Worm (Caenorhabditis elegans): ENCODE data around the gene C27A7.8.

C27A7.8 gene

DNA sequence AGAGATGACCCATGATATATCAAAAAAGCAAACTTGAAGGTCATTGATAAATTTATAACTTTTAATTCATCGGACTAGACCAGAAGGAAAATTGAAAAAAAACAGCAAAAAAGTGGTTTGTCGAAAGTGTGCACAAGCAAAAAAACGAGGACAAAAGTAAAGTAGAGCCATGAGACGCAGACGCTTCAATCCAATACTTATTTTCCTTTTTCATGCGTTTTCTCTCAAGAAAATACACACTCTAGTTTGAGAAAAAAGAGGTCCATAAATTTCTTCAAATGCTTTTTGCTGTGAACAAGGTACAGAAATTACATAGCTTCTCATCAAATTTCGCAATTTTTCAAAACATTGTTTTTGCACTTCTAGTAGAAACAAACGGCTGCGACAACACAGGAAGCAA is 8.2 kb downstream of the C27A7.8 start:
- TF ChIP-seq madf-6 (GFP tag; IDR thresholded peaks at IDR 0.05) = no peak
- no peak for TF ChIP-seq lsl-1 (GFP tag; optimal IDR thresholded peaks at IDR 0.05)
- no peak for TF ChIP-seq fkh-3 (tag; optimal IDR thresholded peaks at IDR 0.05)
- no peak for TF ChIP-seq attf-5 (GFP tag; optimal IDR thresholded peaks at IDR 0.05)
- no peak for TF ChIP-seq pha-4 (tag; optimal IDR thresholded peaks at IDR 0.05)
- no peak for TF ChIP-seq ceh-79 (tag; optimal IDR thresholded peaks at IDR 0.05)
- TF ChIP-seq lin-54 (GFP tag; optimal IDR thresholded peaks at IDR 0.05) = no peak
- no peak for TF ChIP-seq Y95B8A.8 (GFP tag; IDR thresholded peaks at IDR 0.05)
- TF ChIP-seq D2030.7 (GFP tag; IDR thresholded peaks at IDR 0.05) = no peak
- no peak for TF ChIP-seq sea-2 (GFP tag; IDR thresholded peaks at IDR 0.05)
- no peak for TF ChIP-seq akir-1 (GFP tag; optimal IDR thresholded peaks at IDR 0.05)
- no peak for TF ChIP-seq nfyb-1 (GFP tag; IDR thresholded peaks at IDR 0.05)
- TF ChIP-seq ets-4 (GFP tag; optimal IDR thresholded peaks at IDR 0.05) = no peak

DNA sequence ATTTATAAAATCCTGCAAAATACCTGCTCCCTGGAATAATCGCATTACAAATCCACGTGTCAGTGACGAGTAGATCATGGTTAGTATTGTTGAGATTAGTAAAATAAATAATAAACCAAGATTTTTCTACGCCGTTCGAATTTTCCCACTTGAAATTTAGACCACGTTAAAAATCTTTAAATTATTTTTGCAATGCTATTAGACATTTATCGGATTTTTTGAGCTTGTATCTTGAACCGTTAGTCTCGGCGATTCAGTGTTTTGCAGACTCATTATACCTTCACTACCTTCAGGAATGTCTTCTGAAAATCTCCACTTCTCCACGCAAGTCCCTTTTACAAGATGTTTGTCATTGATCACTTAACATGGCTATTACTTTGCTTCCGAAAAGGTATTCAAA is 9.3 kb downstream of the C27A7.8 start, which contains the start of gene C27A7.5:
Gene C27A7.5, minus strand, starts transcription at position 101 of the 400 bp plus-strand sequence.
- TF ChIP-seq ceh-91 (GFP tag; IDR thresholded peaks at IDR 0.05) (no peak), F52B5.7 (tag; optimal IDR thresholded peaks at IDR 0.05) (no peak), zfh-2 (GFP tag; conservative IDR thresholded peaks at IDR 0.05) (no peak), attf-3 (GFP tag; conservative IDR thresholded peaks at IDR 0.05) (no peak), B0035.1 (tag; optimal IDR thresholded peaks at IDR 0.05) (no peak), ZK185.1 (tag; optimal IDR thresholded peaks at IDR 0.05; ENCODE audit: poor library complexity, severe bottlenecking) (no peak), atf-7 (tag; optimal IDR thresholded peaks at IDR 0.05) (no peak), K12H6.12 (tag; optimal IDR thresholded peaks at IDR 0.05) (no peak), die-1 (tag; optimal IDR thresholded peaks at IDR 0.05) (no peak), egl-18 (GFP tag; IDR thresholded peaks at IDR 0.05) (no peak), ztf-18 (tag; optimal IDR thresholded peaks at IDR 0.05) (no peak), nhr-179 (tag; optimal IDR thresholded peaks at IDR 0.05) (no peak), somi-1 (GFP tag; optimal IDR thresholded peaks at IDR 0.05) (no peak), Y95B8A.8 (GFP tag; IDR thresholded peaks at IDR 0.05) (no peak), Y53F4B.3 (GFP tag; IDR thresholded peaks at IDR 0.05) (no peak), sea-2 (GFP tag; IDR thresholded peaks at IDR 0.05) (no peak), pha-4 (tag; optimal IDR thresholded peaks at IDR 0.05) (no peak), Y56A3A.18 (GFP tag; IDR thresholded peaks at IDR 0.05) (no peak)

DNA sequence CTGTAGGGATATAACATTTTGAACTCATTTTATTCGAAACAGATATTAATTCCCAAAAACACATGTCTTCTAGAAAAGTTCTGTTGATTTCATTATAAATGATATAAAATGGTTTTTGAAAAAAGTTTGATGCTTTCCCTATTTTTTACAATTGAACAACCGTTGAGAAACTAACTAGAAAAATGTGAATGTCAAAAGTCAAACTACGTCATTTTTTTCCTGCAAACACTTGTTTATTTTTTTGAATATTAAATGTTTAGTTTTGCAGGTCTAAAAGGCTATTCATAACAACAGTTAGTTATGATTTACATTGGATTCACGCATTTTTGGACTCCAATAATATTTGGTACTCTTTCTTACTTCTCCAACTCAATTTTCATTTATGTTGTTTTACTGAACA is 9.9 kb downstream of the C27A7.8 start, which contains the start of gene srj-4:
Gene srj-4, plus strand, starts transcription at position 301 of the 400 bp plus-strand sequence.
- TF ChIP-seq rpc-1 (optimal IDR thresholded peaks at IDR 0.05) = no peak
- no peak for TF ChIP-seq rpc-1 (tag; optimal IDR thresholded peaks at IDR 0.05)
- no peak for TF ChIP-seq fkh-3 (tag; optimal IDR thresholded peaks at IDR 0.05)
- no peak for TF ChIP-seq mcd-1 (GFP tag; IDR thresholded peaks at IDR 0.05)
- no peak for TF ChIP-seq Y56A3A.18 (GFP tag; IDR thresholded peaks at IDR 0.05)
- no peak for TF ChIP-seq lin-35 (GFP tag; optimal IDR thresholded peaks at IDR 0.05)
- no peak for TF ChIP-seq zfh-2 (GFP tag; conservative IDR thresholded peaks at IDR 0.05)
- TF ChIP-seq let-526 (GFP tag; IDR thresholded peaks at IDR 0.05) = no peak
- TF ChIP-seq F57A8.1 (GFP tag; optimal IDR thresholded peaks at IDR 0.05) = no peak
- TF ChIP-seq C17E4.6 (GFP tag; IDR thresholded peaks at IDR 0.05) = no peak
- TF ChIP-seq aptf-2 (GFP tag; conservative IDR thresholded peaks at IDR 0.05) = no peak
- TF ChIP-seq snpc-1.3 (tag; optimal IDR thresholded peaks at IDR 0.05; ENCODE audit: insufficient read depth) = no peak
- TF ChIP-seq F37B4.10 (GFP tag; IDR thresholded peaks at IDR 0.05) = no peak
